Worm (Caenorhabditis elegans) whole organism, L1 larva: ENCODE results near the gene srh-206.
A peak's percentile ranks its signal among the peaks of the same experiment; 100 is the strongest.
"Not testable (repeated sequence)": the region's sequence is repeated elsewhere in the genome, so short reads cannot be mapped to it uniquely, and the experiment has no call there.

Experiments used
- C34B4.2 ChIP-seq: sonication (generic microtip); optimal IDR thresholded peaks from 2 replicates; lab custom pipeline; 2017; ENCODE audit warnings: mild to moderate bottlenecking, missing genetic modification characterization, missing compliant biosample characterization
- alr-1 ChIP-seq: fragments of 200-800 bp; sonication (Bioruptor generic); optimal IDR thresholded peaks from 2 replicates; lab custom pipeline; 2018; ENCODE audit warnings: borderline replicate concordance, mild to moderate bottlenecking, missing genetic modification characterization, missing compliant biosample characterization
- ama-1 ChIP-seq: fragments of 150-350 bp; optimal IDR thresholded peaks from 2 replicates; lab custom pipeline; 2014
- blmp-1 ChIP-seq: fragments of 150-350 bp; optimal IDR thresholded peaks from 2 replicates; lab custom pipeline; 2014; ENCODE audit warnings: missing biosample characterization, missing genetic modification characterization
- ceh-63 ChIP-seq: fragments of 200-800 bp; sonication (Bioruptor generic); optimal IDR thresholded peaks from 2 replicates; lab custom pipeline; 2018; ENCODE audit warnings: mild to moderate bottlenecking, missing genetic modification characterization, missing compliant biosample characterization
- ces-1 ChIP-seq: fragments of 150-350 bp; optimal IDR thresholded peaks from 2 replicates; lab custom pipeline; 2014; ENCODE audit warnings: missing biosample characterization, missing genetic modification reagents, missing genetic modification characterization
- dsc-1 ChIP-seq: sonication (generic microtip); optimal IDR thresholded peaks from 2 replicates; lab custom pipeline; 2016; ENCODE audit warnings: mild to moderate bottlenecking, missing genetic modification characterization, missing compliant biosample characterization
- efl-1 ChIP-seq, 4 experiments: fragments of 150-350 bp; optimal IDR thresholded peaks in 3 of 4; peaks in 1 of 4; 1 replicate in 1 of 4; 2 replicates in 3 of 4; lab custom pipeline; 2014; ENCODE audit warnings: missing biosample characterization in 2 of 4, missing genetic modification characterization in 2 of 4, missing genetic modification reagents in 2 of 4
- efl-3 ChIP-seq: fragments of 200-800 bp; sonication (Bioruptor generic); optimal IDR thresholded peaks from 2 replicates; lab custom pipeline; 2018; ENCODE audit warnings: mild to moderate bottlenecking, missing genetic modification characterization, missing compliant biosample characterization
- egl-27 ChIP-seq, 2 experiments: fragments of 150-350 bp in 1 of 2; sonication (generic microtip); optimal IDR thresholded peaks; 3 replicates each; lab custom pipeline; 2017 to 2018; ENCODE audit warnings: missing biosample characterization in 2 of 2, missing genetic modification characterization in 2 of 2, missing genetic modification reagents in 2 of 2
- fkh-10 ChIP-seq: sonication (generic microtip); optimal IDR thresholded peaks from 2 replicates; lab custom pipeline; 2017; ENCODE audit warnings: missing biosample characterization, missing genetic modification reagents, missing genetic modification characterization
- fkh-4 ChIP-seq: sonication (generic microtip); optimal IDR thresholded peaks from 2 replicates; lab custom pipeline; 2016; ENCODE audit warnings: missing compliant biosample characterization, missing genetic modification characterization, borderline replicate concordance
- grh-1 ChIP-seq: fragments of 200-800 bp; sonication (Bioruptor generic); IDR thresholded peaks from 2 replicates; pipeline ENCODE4 v1.3.6; 2022; ENCODE audit warnings: missing genetic modification reagents, missing genetic modification characterization, missing compliant biosample characterization
- hlh-17 ChIP-seq: fragments of 200-800 bp; sonication (Bioruptor generic); optimal IDR thresholded peaks from 2 replicates; lab custom pipeline; 2018; ENCODE audit warnings: missing genetic modification characterization, mild to moderate bottlenecking, missing compliant biosample characterization, moderate library complexity, borderline replicate concordance
- irx-1 ChIP-seq: sonication (generic microtip); optimal IDR thresholded peaks from 2 replicates; lab custom pipeline; 2016; ENCODE audit warnings: missing genetic modification characterization, missing compliant biosample characterization
- lin-14 ChIP-seq: fragments of 200-800 bp; sonication (Bioruptor generic); optimal IDR thresholded peaks from 2 replicates; lab custom pipeline; 2018; ENCODE audit warnings: mild to moderate bottlenecking, missing genetic modification characterization, moderate library complexity, missing compliant biosample characterization
- lin-35 ChIP-seq, 2 experiments: fragments of 150-350 bp; optimal IDR thresholded peaks; 2 replicates each; lab custom pipeline; 2014; ENCODE audit warnings: missing biosample characterization in 2 of 2, missing genetic modification characterization in 2 of 2, missing genetic modification reagents in 2 of 2
- lsy-2 ChIP-seq, 2 experiments: fragments of 150-350 bp; optimal IDR thresholded peaks; 2 replicates each; lab custom pipeline; 2014; ENCODE audit warnings: missing biosample characterization in 2 of 2, missing genetic modification characterization in 2 of 2
- mab-9 ChIP-seq: fragments of 200-800 bp; sonication (Bioruptor generic); IDR thresholded peaks from 2 replicates; pipeline ENCODE4 v1.3.6; 2022; ENCODE audit warnings: missing genetic modification reagents, missing genetic modification characterization, missing compliant biosample characterization
- mef-2 ChIP-seq: fragments of 150-350 bp; optimal IDR thresholded peaks from 2 replicates; lab custom pipeline; 2014; ENCODE audit warnings: missing biosample characterization, missing genetic modification characterization
- nhr-11 ChIP-seq: fragments of 150-350 bp; optimal IDR thresholded peaks from 2 replicates; lab custom pipeline; 2014; ENCODE audit warnings: missing biosample characterization, missing genetic modification characterization
- nhr-71 ChIP-seq: sonication (generic microtip); optimal IDR thresholded peaks from 2 replicates; lab custom pipeline; 2016; ENCODE audit warnings: mild to moderate bottlenecking, missing genetic modification characterization, moderate library complexity, missing compliant biosample characterization
- nhr-76 ChIP-seq: sonication (generic microtip); optimal IDR thresholded peaks from 2 replicates; lab custom pipeline; 2017; ENCODE audit warnings: missing biosample characterization, missing genetic modification characterization
- nhr-77 ChIP-seq: fragments of 150-350 bp; optimal IDR thresholded peaks from 2 replicates; lab custom pipeline; 2014; ENCODE audit warnings: missing biosample characterization, missing genetic modification characterization
- nhr-84 ChIP-seq: sonication (generic microtip); optimal IDR thresholded peaks from 2 replicates; lab custom pipeline; 2017; ENCODE audit warnings: missing biosample characterization, missing genetic modification characterization
- snu-23 ChIP-seq: sonication (generic microtip); optimal IDR thresholded peaks from 2 replicates; lab custom pipeline; 2016; ENCODE audit warnings: missing genetic modification characterization, missing compliant biosample characterization
- sup-37 ChIP-seq: fragments of 200-800 bp; sonication (Bioruptor generic); optimal IDR thresholded peaks from 2 replicates; lab custom pipeline; 2018; ENCODE audit warnings: mild to moderate bottlenecking, missing genetic modification characterization, missing compliant biosample characterization
- tbx-2 ChIP-seq: sonication (generic microtip); optimal IDR thresholded peaks from 2 replicates; lab custom pipeline; 2016; ENCODE audit warnings: missing genetic modification characterization, missing compliant biosample characterization
- unc-130 ChIP-seq: fragments of 150-350 bp; optimal IDR thresholded peaks from 2 replicates; lab custom pipeline; 2017; ENCODE audit warnings: missing biosample characterization, missing genetic modification characterization, inconsistent platforms
- unc-86 ChIP-seq: sonication (generic microtip); optimal IDR thresholded peaks from 2 replicates; lab custom pipeline; 2016; ENCODE audit warnings: missing genetic modification characterization, missing compliant biosample characterization
- ztf-4 ChIP-seq: fragments of 150-350 bp; optimal IDR thresholded peaks from 2 replicates; lab custom pipeline; 2014; ENCODE audit warnings: missing biosample characterization, missing genetic modification characterization

Gene srh-206

DNA sequence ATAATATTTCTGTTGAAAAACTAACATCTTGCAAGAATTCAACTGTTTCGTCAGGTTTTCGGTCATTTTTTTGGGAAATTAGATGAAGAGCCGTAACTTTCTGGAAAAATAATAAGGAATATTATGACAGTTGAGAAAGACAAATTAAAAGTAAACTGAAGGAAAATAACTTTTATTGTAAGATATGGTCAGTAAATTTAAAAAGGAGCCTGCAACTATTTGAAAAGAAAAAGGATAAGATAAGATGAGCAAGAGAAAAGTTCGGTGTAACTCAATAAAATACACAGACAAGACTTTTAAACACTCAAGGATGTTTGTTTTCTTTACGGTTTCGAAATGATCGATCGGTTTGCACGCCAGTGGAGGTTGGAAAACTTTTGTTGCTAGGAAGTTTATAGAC lies 5.1 kb downstream of the srh-206 start, which contains the start of gene fbxa-111:
fbxa-111 (minus strand) TSS at position 101 of the 400 bp plus-strand sequence.
- not testable (repeated sequence) for TF ChIP-seq lsy-2 (tag; optimal IDR thresholded peaks at IDR 0.05; lab: Kevin White, UChicago); alr-1; efl-1 (optimal IDR thresholded peaks at IDR 0.05; lab: Kevin White, UChicago); efl-1 (GFP tag; optimal IDR thresholded peaks at IDR 0.05 in 1 of 2; lab: Kevin White, UChicago)

DNA sequence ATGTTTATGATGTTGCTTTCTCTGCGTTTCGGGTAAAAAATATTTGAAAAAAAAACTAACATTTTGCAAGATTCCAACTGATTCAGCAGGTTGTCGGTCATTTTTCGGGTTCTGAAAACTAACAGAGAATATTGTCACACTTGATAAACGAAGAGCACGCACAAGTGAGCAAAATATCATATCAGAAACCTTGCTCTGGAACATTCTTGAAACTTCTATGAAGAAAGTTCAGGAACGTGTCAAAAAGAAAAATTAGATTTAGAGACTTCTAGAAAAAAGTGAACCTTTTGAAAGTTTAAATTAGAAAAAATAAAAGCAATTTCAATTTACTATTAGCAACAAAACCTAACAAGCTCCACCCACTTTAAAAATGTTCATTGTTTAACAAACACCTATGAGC lies 6.7 kb downstream of the srh-206 start, which contains the start of gene fbxa-112:
fbxa-112 (minus strand) TSS at position 101 of the 400 bp plus-strand sequence.
- TF ChIP-seq ceh-63 (GFP tag; lab: Kevin White, UChicago); ama-1; C34B4.2: not testable (repeated sequence)

DNA sequence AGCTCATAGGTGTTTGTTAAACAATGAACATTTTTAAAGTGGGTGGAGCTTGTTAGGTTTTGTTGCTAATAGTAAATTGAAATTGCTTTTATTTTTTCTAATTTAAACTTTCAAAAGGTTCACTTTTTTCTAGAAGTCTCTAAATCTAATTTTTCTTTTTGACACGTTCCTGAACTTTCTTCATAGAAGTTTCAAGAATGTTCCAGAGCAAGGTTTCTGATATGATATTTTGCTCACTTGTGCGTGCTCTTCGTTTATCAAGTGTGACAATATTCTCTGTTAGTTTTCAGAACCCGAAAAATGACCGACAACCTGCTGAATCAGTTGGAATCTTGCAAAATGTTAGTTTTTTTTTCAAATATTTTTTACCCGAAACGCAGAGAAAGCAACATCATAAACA lies 15.9 kb downstream of the srh-206 start, which contains the start of gene fbxa-148:
fbxa-148 (plus strand) TSS at position 301 of the 400 bp plus-strand sequence.
- TF ChIP-seq efl-3 (GFP tag; lab: Kevin White, UChicago); dsc-1 (tag; lab: Kevin White, UChicago); snu-23 (GFP tag; lab: Kevin White, UChicago): not testable (repeated sequence)

DNA sequence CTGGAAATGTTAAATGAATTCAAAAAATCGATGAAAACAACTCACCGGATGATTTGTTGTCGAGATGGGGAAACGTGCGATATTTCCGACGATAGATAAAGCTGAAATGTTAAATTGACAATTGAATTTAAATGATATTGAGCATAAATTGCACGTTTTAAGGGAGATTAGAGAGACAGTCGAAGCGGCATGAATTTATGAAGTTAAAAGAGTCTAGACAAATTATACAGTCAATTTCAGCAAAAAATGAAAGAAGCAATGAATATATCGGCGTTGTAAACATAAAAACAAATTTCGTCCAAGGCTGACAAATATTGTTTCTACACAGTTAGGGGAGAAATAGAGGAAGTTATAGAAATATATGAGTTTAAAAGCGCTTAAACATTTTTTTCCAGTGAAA lies 27.3 kb downstream of the srh-206 start, which contains the start of gene Y102A5C.36:
Y102A5C.36 (minus strand) TSS at position 101 of the 400 bp plus-strand sequence.
- TF ChIP-seq sup-37: no peak
- TF ChIP-seq lin-35 (GFP tag; optimal IDR thresholded peaks at IDR 0.05; lab: Kevin White, UChicago): no peak
- TF ChIP-seq unc-130 (tag; lab: Kevin White, UChicago): no peak
- no peak for TF ChIP-seq lin-14 (GFP tag; lab: Kevin White, UChicago)
- no peak for TF ChIP-seq fkh-10
- TF ChIP-seq ztf-4: no peak
- TF ChIP-seq ces-1 (GFP tag; lab: Kevin White, UChicago): no peak
- TF ChIP-seq egl-27 (tag; optimal IDR thresholded peaks at IDR 0.05; lab: Kevin White, UChicago): no peak
- no peak for TF ChIP-seq tbx-2 (tag; lab: Kevin White, UChicago)
- TF ChIP-seq nhr-77: no peak
- TF ChIP-seq mef-2 (tag; lab: Kevin White, UChicago): no peak
- no peak for TF ChIP-seq nhr-76 (tag; lab: Kevin White, UChicago)
- no peak for TF ChIP-seq hlh-17 (GFP tag; lab: Kevin White, UChicago)
- TF ChIP-seq ama-1: no peak
- TF ChIP-seq nhr-84 (tag; lab: Kevin White, UChicago): no peak
- no peak for TF ChIP-seq fkh-4 (tag; lab: Kevin White, UChicago)
- TF ChIP-seq mab-9 (GFP tag; lab: Robert Waterston, UW): no peak
- TF ChIP-seq blmp-1: no peak
- no peak for TF ChIP-seq nhr-11 (tag; lab: Kevin White, UChicago)
- no peak for TF ChIP-seq ceh-63 (GFP tag; lab: Kevin White, UChicago)
- TF ChIP-seq, all 84 proteins: peak for 0

DNA sequence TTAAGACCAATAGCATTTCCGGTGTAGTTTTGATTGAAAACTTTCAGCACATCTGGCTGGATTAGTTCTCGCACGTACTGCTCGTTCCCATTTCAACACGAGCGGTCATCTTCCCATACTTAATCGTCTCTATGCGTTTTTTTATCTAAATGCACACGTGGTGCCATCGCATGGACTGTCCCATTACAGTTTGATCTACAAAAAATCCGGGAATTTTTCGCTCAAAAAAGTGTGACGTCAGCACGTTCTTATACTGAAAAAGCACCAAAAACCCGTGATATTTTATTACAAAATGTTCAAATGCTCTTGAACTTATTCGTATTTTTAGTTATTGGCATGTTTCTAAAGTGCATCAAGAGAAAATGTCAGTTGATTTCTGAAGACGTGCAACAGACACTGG lies 32.7 kb downstream of the srh-206 start, which contains the start of gene Y102A5C.4:
Y102A5C.4 (plus strand) TSS at position 301 of the 400 bp plus-strand sequence.
- TF ChIP-seq sup-37 (no peak), lsy-2 (tag; optimal IDR thresholded peaks at IDR 0.05; lab: Kevin White, UChicago) (no peak), nhr-84 (tag; lab: Kevin White, UChicago) (no peak), nhr-71 (tag; lab: Kevin White, UChicago) (no peak), unc-86 (tag; lab: Kevin White, UChicago) (no peak), irx-1 (tag; lab: Kevin White, UChicago) (no peak), grh-1 (GFP tag; lab: Robert Waterston, UW) (no peak)

DNA sequence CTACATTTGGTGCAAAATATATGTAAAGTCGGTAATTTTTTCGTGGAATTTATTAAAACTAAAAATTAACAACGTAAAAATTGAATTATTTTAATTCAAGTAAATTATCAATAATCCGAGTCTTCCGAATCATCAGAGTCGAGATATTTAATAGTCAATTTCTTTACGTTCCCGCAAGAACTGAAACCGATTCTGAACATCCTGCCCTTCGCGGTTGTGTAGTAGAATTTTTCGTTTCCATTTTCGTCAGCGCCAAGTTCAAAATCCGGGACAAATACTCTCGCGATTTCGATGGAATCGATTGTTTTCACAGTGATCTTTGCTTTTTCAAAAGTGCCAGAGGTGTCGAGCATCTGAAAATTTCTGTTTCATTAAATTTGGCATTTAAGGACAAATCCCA lies 35.0 kb downstream of the srh-206 start:
- TF ChIP-seq efl-1 (optimal IDR thresholded peaks at IDR 0.05; lab: Kevin White, UChicago) (no peak), efl-1 (GFP tag; optimal IDR thresholded peaks at IDR 0.05 in 1 of 2; lab: Kevin White, UChicago) (peak in 1 of 2 experiments; percentile 44), C34B4.2 (no peak)
